Worm (Caenorhabditis elegans) whole organism, late embryonic: Measurements from ENCODE around the gene prx-14.

Source experiments
- fkh-10 ChIP-seq: fragments of 150-350 bp; optimal IDR thresholded peaks from 2 replicates; lab custom pipeline; 2014; ENCODE audit warnings: missing biosample characterization, missing genetic modification reagents, missing genetic modification characterization
- hlh-30 ChIP-seq: sonication (generic microtip); optimal IDR thresholded peaks from 2 replicates; lab custom pipeline; 2017; ENCODE audit warnings: antibody characterized with exemption, missing genetic modification characterization, missing compliant biosample characterization; ENCODE audit not compliant: insufficient read depth
- nfya-1 ChIP-seq: sonication (generic microtip); optimal IDR thresholded peaks from 2 replicates; lab custom pipeline; 2017; ENCODE audit warnings: missing genetic modification characterization, mild to moderate bottlenecking, missing compliant biosample characterization, antibody characterized with exemption, moderate library complexity
- pha-4 ChIP-seq: fragments of 150-350 bp; optimal IDR thresholded peaks from 2 replicates; lab custom pipeline; 2018; ENCODE audit warnings: missing biosample characterization, missing genetic modification reagents, missing genetic modification characterization
- syd-9 ChIP-seq: sonication (generic microtip); optimal IDR thresholded peaks from 2 replicates; lab custom pipeline; 2016; ENCODE audit warnings: mild to moderate bottlenecking, missing genetic modification characterization, moderate library complexity, missing compliant biosample characterization
- tbx-7 ChIP-seq: sonication (generic microtip); optimal IDR thresholded peaks from 2 replicates; lab custom pipeline; 2016; ENCODE audit warnings: missing genotype, missing genetic modification characterization, missing compliant biosample characterization
- zip-5 ChIP-seq: sonication (generic microtip); optimal IDR thresholded peaks from 2 replicates; lab custom pipeline; 2016; ENCODE audit warnings: missing genetic modification characterization, missing compliant biosample characterization

- TF ChIP-seq zip-5 (tag; lab: Kevin White, UChicago) (no peak), hlh-30 (tag; lab: Kevin White, UChicago) (no peak), nfya-1 (tag; lab: Kevin White, UChicago) (no peak), fkh-10 (no peak), syd-9 (tag; lab: Kevin White, UChicago) (no peak), tbx-7 (tag; lab: Kevin White, UChicago) (no peak), pha-4 (tag; lab: Kevin White, UChicago) (no peak)
Observed at ce11 chrIV:11148788-11149366, 34.1 kb upstream of the prx-14 start.
